Worm (Caenorhabditis elegans): Measurements from ENCODE around the gene W09G12.6.

W09G12.6 gene

DNA sequence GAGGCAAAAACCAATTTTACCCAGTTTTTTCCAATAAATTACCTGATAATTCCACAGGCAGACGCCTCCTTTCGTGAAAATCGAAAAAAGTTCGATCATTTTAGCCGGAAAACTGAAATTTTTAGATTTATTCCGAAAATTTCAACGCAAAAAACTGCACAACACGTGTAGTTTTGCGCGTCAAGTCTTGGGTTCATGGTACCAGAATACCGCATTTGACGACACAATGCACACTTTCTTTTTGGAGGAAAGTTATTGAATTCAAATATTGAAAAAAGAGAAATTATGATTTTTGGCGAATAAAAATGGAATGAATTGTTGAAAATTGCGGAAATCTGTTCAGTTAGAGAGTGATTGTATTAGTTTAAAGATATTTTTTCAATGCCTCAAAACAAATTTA lies 8.0 kb downstream of the W09G12.6 start, which contains the start of gene F38A1.8:
F38A1.8 (minus strand) TSS at position 167 of the 400 bp plus-strand sequence.
- peak in 1 of 2 experiments; percentile 74 for TF ChIP-seq mdl-1 (tag; optimal IDR thresholded peaks at IDR 0.05)
- TF ChIP-seq php-3 (GFP tag; IDR thresholded peaks at IDR 0.05) = no peak
- TF ChIP-seq hlh-30 (tag; optimal IDR thresholded peaks at IDR 0.05; ENCODE audit: insufficient read depth) = peak; percentile 80
- TF ChIP-seq hlh-11 (tag; optimal IDR thresholded peaks at IDR 0.05) = peak; percentile 42
- no peak for TF ChIP-seq ZK546.5 (tag; optimal IDR thresholded peaks at IDR 0.05)
- TF ChIP-seq hmg-1.1 (GFP tag; IDR thresholded peaks at IDR 0.05) = 0 out of 2 replicates have a peak, but pooled peaks have one; percentile 30
- TF ChIP-seq unc-130 (GFP tag; optimal IDR thresholded peaks at IDR 0.05) = no peak
- no peak for TF ChIP-seq daf-16 (GFP tag; optimal IDR thresholded peaks at IDR 0.05)
- TF ChIP-seq daf-16 (tag; optimal IDR thresholded peaks at IDR 0.05) = peak; percentile 16
- no peak for TF ChIP-seq mdt-29 (GFP tag; IDR thresholded peaks at IDR 0.05)
- no peak for TF ChIP-seq F49E8.2 (tag; optimal IDR thresholded peaks at IDR 0.05; ENCODE audit: borderline replicate concordance)
- TF ChIP-seq lin-38 (GFP tag; IDR thresholded peaks at IDR 0.05) = no peak
- TF ChIP-seq nhr-6 (tag; optimal IDR thresholded peaks at IDR 0.05) = peak; percentile 22
- peak; percentile 74 for TF ChIP-seq mxl-3 (GFP tag; optimal IDR thresholded peaks at IDR 0.05)
- peak; percentile 90 for TF ChIP-seq dpl-1 (GFP tag; optimal IDR thresholded peaks at IDR 0.05)
- no peak for TF ChIP-seq lsy-2 (tag; optimal IDR thresholded peaks at IDR 0.05)
- peak; percentile 74 for TF ChIP-seq mes-2 (tag; optimal IDR thresholded peaks at IDR 0.05; ENCODE audit: poor library complexity, severe bottlenecking)
- TF ChIP-seq pqm-1 (tag; optimal IDR thresholded peaks at IDR 0.05) = no peak
- peak; percentile 38 for TF ChIP-seq dve-1 (tag; optimal IDR thresholded peaks at IDR 0.05; ENCODE audit: insufficient read depth)

DNA sequence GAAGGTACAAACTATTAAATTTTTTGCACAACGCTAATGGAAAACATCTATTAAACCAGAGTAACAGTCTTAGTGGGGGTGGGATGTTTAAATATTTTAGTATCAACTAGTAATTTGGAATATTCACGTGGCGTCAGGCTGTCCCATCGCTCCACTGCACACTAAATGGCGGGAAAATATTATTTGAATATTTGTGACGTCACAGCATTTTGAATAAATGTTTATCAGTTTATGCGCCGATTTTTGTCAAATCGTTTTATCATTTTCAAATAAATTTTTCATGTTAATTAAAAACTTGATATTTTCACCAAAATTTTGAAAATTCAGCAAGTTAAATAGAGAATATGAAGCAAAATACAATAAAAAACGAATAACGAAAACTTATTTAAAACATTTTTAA lies 11.6 kb downstream of the W09G12.6 start, which contains the start of gene F38A1.15:
F38A1.15 (minus strand) TSS at position 101 of the 400 bp plus-strand sequence.
- TF ChIP-seq gei-8 (GFP tag; optimal IDR thresholded peaks at IDR 0.05) (no peak), unc-62 (GFP tag; optimal IDR thresholded peaks at IDR 0.05 in 1 of 2) (peak in 1 of 2 experiments; percentile 72), unc-62 (tag; optimal IDR thresholded peaks at IDR 0.05) (no peak), snpc-1.2 (GFP tag; IDR thresholded peaks at IDR 0.05) (no peak), F37D6.2 (tag; optimal IDR thresholded peaks at IDR 0.05) (no peak), T20F7.1 (GFP tag; optimal IDR thresholded peaks at IDR 0.05) (no peak), nhr-111 (GFP tag; optimal IDR thresholded peaks at IDR 0.05) (no peak), skn-1 (tag; optimal IDR thresholded peaks at IDR 0.05) (no peak)

DNA sequence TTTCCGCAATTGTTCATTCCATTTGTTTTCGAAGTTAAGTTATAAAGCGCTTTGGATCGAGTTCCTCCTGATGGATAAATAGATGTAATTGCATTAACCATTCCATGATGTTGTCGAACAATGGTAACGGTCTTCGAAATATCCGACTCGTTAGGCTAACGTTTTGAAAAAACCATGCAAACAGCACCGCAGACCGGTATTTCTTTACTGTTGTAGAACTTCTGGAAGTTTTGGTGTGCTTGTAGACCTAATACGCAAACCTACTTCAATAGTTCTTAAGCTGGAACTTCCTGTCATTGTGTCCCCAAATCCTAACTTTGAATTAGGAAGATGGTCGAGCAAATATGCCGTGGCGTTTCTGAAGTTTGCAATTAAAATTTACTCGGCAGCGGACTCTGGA lies 13.6 kb downstream of the W09G12.6 start, which contains the start of gene F38A1.9:
F38A1.9 (minus strand) TSS at position 101 of the 400 bp plus-strand sequence.
- TF ChIP-seq hif-1 (tag; optimal IDR thresholded peaks at IDR 0.05) (no peak), ztf-7 (tag; optimal IDR thresholded peaks at IDR 0.05) (no peak), pha-4 (GFP tag; IDR thresholded peaks at IDR 0.05) (no peak), pha-4 (tag; optimal IDR thresholded peaks at IDR 0.05) (no peak), zip-11 (GFP tag; IDR thresholded peaks at IDR 0.05) (no peak), hlh-30 (tag; optimal IDR thresholded peaks at IDR 0.05; ENCODE audit: insufficient read depth) (no peak), gei-8 (GFP tag; optimal IDR thresholded peaks at IDR 0.05) (no peak), lin-29 (GFP tag; IDR thresholded peaks at IDR 0.05) (no peak), lim-7 (GFP tag; IDR thresholded peaks at IDR 0.05) (no peak), ceh-32 (tag; optimal IDR thresholded peaks at IDR 0.05; ENCODE audit: poor library complexity) (no peak), lin-15B (tag; optimal IDR thresholded peaks at IDR 0.05) (no peak), Y75B8A.6 (GFP tag; IDR thresholded peaks at IDR 0.05) (no peak), tag-97 (GFP tag; IDR thresholded peaks at IDR 0.05) (no peak), zfp-3 (GFP tag; conservative IDR thresholded peaks at IDR 0.05) (no peak), jun-1 (tag; optimal IDR thresholded peaks at IDR 0.05) (no peak), ceh-82 (tag; optimal IDR thresholded peaks at IDR 0.05) (no peak), daf-19 (GFP tag; conservative IDR thresholded peaks at IDR 0.05) (no peak), egl-27 (tag; optimal IDR thresholded peaks at IDR 0.05) (no peak)

All from whole organism, L4 larva.